Fruit fly (Drosophila melanogaster) whole organism, embryonic: Measurements from ENCODE around the gene Dbp73D.

Experiments used
- CG10267 ChIP-seq: fragments of 200-800 bp; sonication (Bioruptor generic); optimal IDR thresholded peaks from 2 replicates; lab custom pipeline; 2018; ENCODE audit warnings: missing biosample characterization, mild to moderate bottlenecking, missing genetic modification characterization, moderate library complexity
- CG10462 ChIP-seq: fragments of 200-800 bp; sonication (Bioruptor generic); optimal IDR thresholded peaks from 2 replicates; lab custom pipeline; 2016; ENCODE audit warnings: missing biosample characterization, missing genetic modification characterization
- CG11085 ChIP-seq: fragments of 200-800 bp; sonication (Bioruptor generic); IDR thresholded peaks from 2 replicates; pipeline ENCODE4 v1.3.6; 2022; ENCODE audit warnings: missing biosample characterization, missing genetic modification characterization
- CG11456 ChIP-seq: fragments of 200-800 bp; sonication (Bioruptor generic); IDR thresholded peaks from 3 replicates; pipeline ENCODE4 v1.3.6; 2022; ENCODE audit warnings: missing biosample characterization, missing genetic modification characterization
- CG12769 ChIP-seq: fragments of 200-800 bp; sonication (Bioruptor generic); optimal IDR thresholded peaks from 2 replicates; lab custom pipeline; 2019; ENCODE audit warnings: missing biosample characterization, mild to moderate bottlenecking, missing genetic modification characterization, moderate library complexity
- CG13424 ChIP-seq: fragments of 200-800 bp; sonication (Bioruptor generic); optimal IDR thresholded peaks from 2 replicates; lab custom pipeline; 2019; ENCODE audit warnings: missing biosample characterization, mild to moderate bottlenecking, missing genetic modification characterization, moderate library complexity
- CG14014 ChIP-seq: fragments of 200-800 bp; sonication (Bioruptor generic); IDR thresholded peaks from 2 replicates; pipeline ENCODE4 v1.3.6; 2022; ENCODE audit warnings: missing biosample characterization, missing genetic modification characterization
- CG14710 ChIP-seq: fragments of 200-800 bp; sonication (Bioruptor generic); optimal IDR thresholded peaks from 3 replicates; lab custom pipeline; 2019; ENCODE audit warnings: missing biosample characterization, mild to moderate bottlenecking, missing genetic modification characterization, moderate library complexity
- CG15601 ChIP-seq: fragments of 200-800 bp; sonication (Bioruptor generic); optimal IDR thresholded peaks from 3 replicates; lab custom pipeline; 2019; ENCODE audit warnings: missing biosample characterization, mild to moderate bottlenecking, missing genetic modification characterization, moderate library complexity
- CG17361 ChIP-seq: fragments of 200-800 bp; sonication (Bioruptor generic); IDR thresholded peaks from 3 replicates; pipeline ENCODE4 v1.3.6; 2022; ENCODE audit warnings: missing biosample characterization, missing genetic modification characterization
- CG32532 ChIP-seq: fragments of 200-800 bp; sonication (Bioruptor generic); IDR thresholded peaks from 2 replicates; pipeline ENCODE4 v1.3.6; 2022; ENCODE audit warnings: missing biosample characterization, missing genetic modification characterization
- CG32767 ChIP-seq: fragments of 200-800 bp; sonication (Bioruptor generic); IDR thresholded peaks from 2 replicates; pipeline ENCODE4 v1.3.6; 2022; ENCODE audit warnings: missing biosample characterization, missing genetic modification characterization
- CG32772 ChIP-seq: fragments of 200-800 bp; sonication (Bioruptor generic); IDR thresholded peaks from 2 replicates; pipeline ENCODE4 v1.3.6; 2022; ENCODE audit warnings: missing biosample characterization, missing genetic modification characterization
- CG34376 ChIP-seq: fragments of 200-800 bp; sonication (Bioruptor generic); optimal IDR thresholded peaks from 2 replicates; lab custom pipeline; 2018; ENCODE audit warnings: missing biosample characterization, mild to moderate bottlenecking, missing genetic modification characterization
- CG3847 ChIP-seq: fragments of 200-800 bp; sonication (Bioruptor generic); IDR thresholded peaks from 2 replicates; pipeline ENCODE4 v1.3.6; 2022; ENCODE audit warnings: missing biosample characterization, missing genetic modification characterization
- CG6765 ChIP-seq: fragments of 200-800 bp; sonication (Bioruptor generic); optimal IDR thresholded peaks from 3 replicates; lab custom pipeline; 2017; ENCODE audit warnings: missing biosample characterization, mild to moderate bottlenecking, missing genetic modification characterization
- CG7556 ChIP-seq: fragments of 200-800 bp; sonication (Bioruptor generic); optimal IDR thresholded peaks from 2 replicates; lab custom pipeline; 2017; ENCODE audit warnings: missing biosample characterization, mild to moderate bottlenecking, missing genetic modification characterization
- CG7839 ChIP-seq: fragments of 200-800 bp; sonication (Bioruptor generic); optimal IDR thresholded peaks from 3 replicates; lab custom pipeline; 2018; ENCODE audit warnings: missing biosample characterization, mild to moderate bottlenecking, missing genetic modification characterization, moderate library complexity
- CG8290 ChIP-seq, 3 experiments: fragments of 200-800 bp; sonication (Bioruptor generic); optimal IDR thresholded peaks; 2 replicates each; lab custom pipeline; 2016 to 2019; ENCODE audit warnings: missing biosample characterization in 3 of 3, missing genetic modification characterization in 3 of 3, mild to moderate bottlenecking in 2 of 3, moderate library complexity in 1 of 3
- CG8944 ChIP-seq: fragments of 200-800 bp; sonication (Bioruptor generic); optimal IDR thresholded peaks from 3 replicates; lab custom pipeline; 2016; ENCODE audit warnings: missing biosample characterization, missing genetic modification characterization
- CHES-1-like ChIP-seq: fragments of 200-800 bp; sonication (Bioruptor generic); optimal IDR thresholded peaks from 2 replicates; lab custom pipeline; 2016; ENCODE audit warnings: missing biosample characterization, missing genetic modification characterization
- Drgx ChIP-seq: fragments of 200-800 bp; sonication (Bioruptor generic); IDR thresholded peaks from 2 replicates; pipeline ENCODE4 v1.3.6; 2022; ENCODE audit warnings: missing biosample characterization, missing genetic modification characterization
- Hr39 ChIP-seq: fragments of >200 bp; optimal IDR thresholded peaks from 2 replicates; lab custom pipeline; 2017
- Hr78 ChIP-seq, 2 experiments: fragments of 200-800 bp in 1 of 2; fragments of >200 bp in 1 of 2; sonication (Bioruptor generic) in 1 of 2; optimal IDR thresholded peaks; 2 replicates each; lab custom pipeline; 2017 to 2019; ENCODE audit warnings: missing biosample characterization in 2 of 2, missing genetic modification characterization in 2 of 2, mild to moderate bottlenecking in 1 of 2, moderate library complexity in 1 of 2
- MTF-1 ChIP-seq: fragments of 200-800 bp; sonication (Bioruptor generic); optimal IDR thresholded peaks from 2 replicates; lab custom pipeline; 2018; ENCODE audit warnings: missing biosample characterization, mild to moderate bottlenecking, missing genetic modification characterization, borderline replicate concordance
- Mes4 ChIP-seq: fragments of 200-800 bp; sonication (Bioruptor generic); optimal IDR thresholded peaks from 2 replicates; lab custom pipeline; 2016; ENCODE audit warnings: missing biosample characterization, missing genetic modification characterization
- Nf-YA ChIP-seq: fragments of 200-800 bp; sonication (Bioruptor generic); IDR thresholded peaks from 2 replicates; pipeline ENCODE4 v1.3.6; 2022; ENCODE audit warnings: missing biosample characterization, missing genetic modification characterization
- Nf-YB ChIP-seq: fragments of 200-800 bp; sonication (Bioruptor generic); optimal IDR thresholded peaks from 3 replicates; lab custom pipeline; 2019; ENCODE audit warnings: missing biosample characterization, mild to moderate bottlenecking, missing genetic modification characterization, moderate library complexity
- Ssrp ChIP-seq: fragments of 200-800 bp; sonication (Bioruptor generic); optimal IDR thresholded peaks from 2 replicates; lab custom pipeline; 2018; ENCODE audit warnings: missing biosample characterization, mild to moderate bottlenecking, missing genetic modification characterization, moderate library complexity
- ac ChIP-seq: fragments of 200-800 bp; sonication (Bioruptor generic); optimal IDR thresholded peaks from 3 replicates; lab custom pipeline; 2017; ENCODE audit warnings: missing biosample characterization, mild to moderate bottlenecking, missing genetic modification characterization
- ase ChIP-seq: fragments of 200-800 bp; sonication (Bioruptor generic); IDR thresholded peaks from 3 replicates; pipeline ENCODE4 v1.3.6; 2022; ENCODE audit warnings: missing biosample characterization, missing genetic modification characterization
- bbx ChIP-seq: fragments of 200-800 bp; sonication (Bioruptor generic); IDR thresholded peaks from 2 replicates; pipeline ENCODE4 v1.3.6; 2022; ENCODE audit warnings: missing biosample characterization, missing genetic modification characterization; ENCODE audit not compliant: partially characterized antibody
- cad ChIP-seq: fragments of >200 bp; optimal IDR thresholded peaks from 2 replicates; lab custom pipeline; 2017; ENCODE audit warnings: missing biosample characterization, missing genetic modification characterization
- dmrt11E ChIP-seq: fragments of 200-800 bp; sonication (Bioruptor generic); optimal IDR thresholded peaks from 3 replicates; lab custom pipeline; 2018; ENCODE audit warnings: missing biosample characterization, mild to moderate bottlenecking, missing genetic modification characterization, moderate library complexity
- dmrt99B ChIP-seq: fragments of 200-800 bp; sonication (Bioruptor generic); optimal IDR thresholded peaks from 2 replicates; lab custom pipeline; 2018; ENCODE audit warnings: missing biosample characterization, mild to moderate bottlenecking, missing genetic modification characterization, moderate library complexity
- ftz-f1 ChIP-seq: fragments of 200-800 bp; sonication (Bioruptor generic); optimal IDR thresholded peaks from 2 replicates; lab custom pipeline; 2016; ENCODE audit warnings: missing biosample characterization, missing genetic modification characterization
- gsb-n ChIP-seq: fragments of 200-800 bp; sonication (Bioruptor generic); optimal IDR thresholded peaks from 3 replicates; lab custom pipeline; 2018; ENCODE audit warnings: missing biosample characterization, mild to moderate bottlenecking, missing genetic modification characterization
- mld ChIP-seq: fragments of 200-800 bp; sonication (Bioruptor generic); IDR thresholded peaks from 3 replicates; pipeline ENCODE4 v1.3.6; 2022; ENCODE audit warnings: missing biosample characterization, missing genetic modification characterization; ENCODE audit not compliant: partially characterized antibody
- otp ChIP-seq: fragments of 200-800 bp; sonication (Bioruptor generic); IDR thresholded peaks from 3 replicates; pipeline ENCODE4, ENCODE4 v1.3.6; 2022; ENCODE audit warnings: missing biosample characterization, missing genetic modification characterization
- pho ChIP-seq: fragments of 200-800 bp; sonication (Bioruptor generic); optimal IDR thresholded peaks from 2 replicates; lab custom pipeline; 2016; ENCODE audit warnings: missing biosample characterization, missing genetic modification characterization
- sisA ChIP-seq: fragments of 200-800 bp; sonication (Bioruptor generic); IDR thresholded peaks from 2 replicates; pipeline ENCODE4 v1.3.6; 2022; ENCODE audit warnings: missing biosample characterization, missing genetic modification characterization
- slp2 ChIP-seq: fragments of 200-800 bp; sonication (Bioruptor generic); optimal IDR thresholded peaks from 2 replicates; lab custom pipeline; 2016; ENCODE audit warnings: missing biosample characterization, missing genetic modification characterization
- sob ChIP-seq: fragments of 200-800 bp; sonication (Bioruptor generic); IDR thresholded peaks from 2 replicates; pipeline ENCODE4 v1.3.6; 2022; ENCODE audit warnings: missing biosample characterization, missing genetic modification characterization
- ssp ChIP-seq: fragments of 200-800 bp; sonication (Bioruptor generic); IDR thresholded peaks from 2 replicates; pipeline ENCODE4 v1.3.6; 2022; ENCODE audit warnings: missing biosample characterization, missing genetic modification characterization
- tll ChIP-seq, 2 experiments: fragments of 200-800 bp in 1 of 2; fragments of >200 bp in 1 of 2; sonication (Bioruptor generic) in 1 of 2; optimal IDR thresholded peaks; 2 replicates each; lab custom pipeline; 2017 to 2019; ENCODE audit warnings: missing biosample characterization in 2 of 2, missing genetic modification characterization in 2 of 2, mild to moderate bottlenecking in 1 of 2, moderate library complexity in 1 of 2
- tna ChIP-seq: fragments of 200-800 bp; sonication (Bioruptor generic); IDR thresholded peaks from 2 replicates; pipeline ENCODE4 v1.3.6; 2022; ENCODE audit warnings: missing biosample characterization, missing genetic modification characterization; ENCODE audit not compliant: partially characterized antibody
- unc-4 ChIP-seq: fragments of 200-800 bp; sonication (Bioruptor generic); IDR thresholded peaks from 2 replicates; pipeline ENCODE4 v1.3.6; 2022; ENCODE audit warnings: missing biosample characterization, missing genetic modification characterization; ENCODE audit not compliant: partially characterized antibody
- zen ChIP-seq: fragments of 200-800 bp; sonication (Bioruptor generic); optimal IDR thresholded peaks from 3 replicates; lab custom pipeline; 2018; ENCODE audit warnings: missing biosample characterization, mild to moderate bottlenecking, missing genetic modification characterization, moderate library complexity
- zen2 ChIP-seq: fragments of 200-800 bp; sonication (Bioruptor generic); IDR thresholded peaks from 3 replicates; pipeline ENCODE4 v1.3.6; 2022; ENCODE audit warnings: missing biosample characterization, missing genetic modification characterization; ENCODE audit not compliant: partially characterized antibody

Dbp73D gene

DNA sequence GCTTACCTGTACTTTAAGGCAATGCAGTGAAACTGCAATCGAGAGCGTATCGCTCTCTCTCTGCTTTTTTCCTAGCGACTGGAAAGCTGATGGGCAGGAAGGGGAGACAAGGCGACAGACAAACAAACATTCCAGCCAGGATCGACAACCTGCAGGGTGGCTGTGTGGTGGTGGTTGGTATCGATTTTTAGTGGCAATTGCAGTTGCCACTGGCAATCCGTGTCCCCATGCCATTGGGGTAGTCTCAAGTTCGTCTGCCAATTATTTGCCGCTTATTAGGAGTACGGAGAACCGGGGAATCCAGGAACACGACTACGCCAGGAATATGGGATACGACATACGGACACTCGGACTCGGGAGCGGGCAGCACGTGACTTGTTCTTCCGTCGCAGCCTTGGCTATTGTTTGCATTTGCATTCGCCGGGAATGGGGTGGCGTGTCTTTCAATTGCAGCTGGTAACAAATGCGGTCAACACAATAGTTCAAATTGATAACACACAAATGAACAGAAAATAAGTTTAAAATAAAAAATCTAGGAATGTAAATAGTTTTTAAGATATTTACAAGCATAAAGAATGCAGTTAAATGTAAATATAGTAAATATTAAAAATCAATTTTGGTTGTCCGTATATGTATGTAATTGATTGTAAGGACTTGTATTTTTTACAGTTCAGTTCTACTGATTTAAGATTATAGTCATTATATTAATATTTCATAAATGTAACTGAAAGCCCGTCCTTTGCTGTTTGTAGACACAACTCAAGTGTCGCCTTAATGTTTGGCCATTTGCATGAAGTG is 16.2 kb upstream of the Dbp73D start (continued):
- TF ChIP-seq CHES-1-like (GFP tag; lab: Kevin White, UChicago): no peak
- no peak for TF ChIP-seq Hr39 (lab: Kevin White, UChicago)
- no peak for TF ChIP-seq cad (GFP tag; lab: Kevin White, UChicago)
- TF ChIP-seq sob (GFP tag; lab: Robert Waterston, UW): no peak
- no peak for TF ChIP-seq zen2 (GFP tag; lab: Robert Waterston, UW)
- no peak for TF ChIP-seq unc-4 (GFP tag; lab: Robert Waterston, UW)
- no peak for TF ChIP-seq bbx
- TF ChIP-seq ftz-f1 (GFP tag; lab: Kevin White, UChicago): no peak
- TF ChIP-seq CG32772 (GFP tag; lab: Robert Waterston, UW): no peak
- no peak for TF ChIP-seq Hr78 (GFP tag; optimal IDR thresholded peaks at IDR 0.05; lab: Kevin White, UChicago)
- TF ChIP-seq Nf-YB (GFP tag; lab: Kevin White, UChicago): no peak
- peak; percentile 10 for TF ChIP-seq Ssrp
- no peak for TF ChIP-seq ase (GFP tag; lab: Robert Waterston, UW)
- no peak for TF ChIP-seq CG8944 (GFP tag; lab: Kevin White, UChicago)
- no peak for TF ChIP-seq Mes4 (GFP tag; lab: Kevin White, UChicago)
- TF ChIP-seq CG10462 (GFP tag; lab: Kevin White, UChicago): no peak
- no peak for TF ChIP-seq Nf-YA (GFP tag; lab: Robert Waterston, UW)
- TF ChIP-seq CG6765 (GFP tag; lab: Kevin White, UChicago): no peak
- TF ChIP-seq gsb-n: no peak
- TF ChIP-seq pho (GFP tag; lab: Kevin White, UChicago): no peak
- TF ChIP-seq mld (GFP tag; lab: Robert Waterston, UW): no peak
- peak; percentile 2 for TF ChIP-seq CG7556
- peak; percentile 31; the same call in 2 of the 3 replicates for TF ChIP-seq CG17361
- no peak for TF ChIP-seq zen (tag; lab: Kevin White, UChicago)
- TF ChIP-seq tll (GFP tag; optimal IDR thresholded peaks at IDR 0.05; lab: Kevin White, UChicago): no peak
- no peak for TF ChIP-seq MTF-1 (GFP tag; lab: Kevin White, UChicago)
- no peak for TF ChIP-seq slp2
- TF ChIP-seq CG3847: no peak
- no peak for TF ChIP-seq otp
- no peak for TF ChIP-seq tna (GFP tag; lab: Robert Waterston, UW)
- TF ChIP-seq ssp (GFP tag; lab: Robert Waterston, UW): no peak
- no peak for TF ChIP-seq CG13424 (tag; lab: Kevin White, UChicago)
- no peak for TF ChIP-seq CG8290 (GFP tag; optimal IDR thresholded peaks at IDR 0.05; lab: Kevin White, UChicago)
- no peak for TF ChIP-seq CG8290 (tag; optimal IDR thresholded peaks at IDR 0.05; lab: Kevin White, UChicago)
- TF ChIP-seq Drgx (GFP tag; lab: Robert Waterston, UW): no peak
- TF ChIP-seq CG12769: no peak
- TF ChIP-seq dmrt11E: peak; percentile 24
- TF ChIP-seq ac (GFP tag; lab: Kevin White, UChicago): no peak
- TF ChIP-seq CG14710: peak; percentile 9
- peak; percentile 49 for TF ChIP-seq dmrt99B (tag; lab: Kevin White, UChicago)
- TF ChIP-seq CG11085 (GFP tag; lab: Robert Waterston, UW): no peak
- no peak for TF ChIP-seq CG32767 (GFP tag; lab: Robert Waterston, UW)
- no peak for TF ChIP-seq sisA
- TF ChIP-seq CG10267 (tag; lab: Kevin White, UChicago): peak; percentile 59
- no peak for TF ChIP-seq CG11456
- peak; percentile 2 for TF ChIP-seq CG15601 (tag; lab: Kevin White, UChicago)
- no peak for TF ChIP-seq CG32532
- TF ChIP-seq CG34376 (GFP tag; lab: Kevin White, UChicago): no peak
- no peak for TF ChIP-seq CG7839 (tag; lab: Kevin White, UChicago)
- no peak for TF ChIP-seq CG14014 (GFP tag; lab: Robert Waterston, UW)
